Fruit fly (Drosophila melanogaster) whole organism, wandering third instar larva: Measurements from ENCODE around the gene sNPF.
A peak's percentile ranks its signal among the peaks of the same experiment; 100 is the strongest.

Experiments used
- Abd-B ChIP-seq: fragments of >200 bp; optimal IDR thresholded peaks from 2 replicates; lab custom pipeline; 2017; ENCODE audit warnings: missing biosample characterization, missing genetic modification characterization
- CG32264 ChIP-seq: fragments of 200-800 bp; sonication (Bioruptor generic); optimal IDR thresholded peaks from 2 replicates; lab custom pipeline; 2016; ENCODE audit warnings: missing biosample characterization, missing genetic modification characterization
- CG9705 ChIP-seq: fragments of 200-800 bp; sonication (Bioruptor generic); optimal IDR thresholded peaks from 2 replicates; lab custom pipeline; 2018; ENCODE audit warnings: missing biosample characterization, mild to moderate bottlenecking, missing genetic modification characterization
- CrebA ChIP-seq: fragments of 200-800 bp; sonication (Bioruptor generic); optimal IDR thresholded peaks from 2 replicates; lab custom pipeline; 2016; ENCODE audit warnings: missing biosample characterization, mild to moderate bottlenecking, missing genetic modification characterization, borderline replicate concordance
- Dfd ChIP-seq: fragments of >200 bp; optimal IDR thresholded peaks from 2 replicates; lab custom pipeline; 2017; ENCODE audit warnings: missing biosample characterization, missing genetic modification characterization
- Dif ChIP-seq: fragments of 200-275, 200-300 bp; sonication (Bioruptor generic); optimal IDR thresholded peaks from 2 replicates; lab custom pipeline; 2018; ENCODE audit warnings: missing biosample characterization, missing genetic modification characterization; ENCODE audit not compliant: partially characterized antibody
- GATAd ChIP-seq: sonication (Bioruptor generic); optimal IDR thresholded peaks from 2 replicates; lab custom pipeline; 2016; ENCODE audit warnings: missing biosample characterization, missing genetic modification characterization
- HLH106 ChIP-seq: fragments of 200-800 bp; optimal IDR thresholded peaks from 3 replicates; lab custom pipeline; 2019; ENCODE audit warnings: missing biosample characterization, mild to moderate bottlenecking, missing genetic modification characterization, moderate library complexity
- Hnf4 ChIP-seq: fragments of 200-800 bp; sonication (Bioruptor generic); optimal IDR thresholded peaks from 2 replicates; lab custom pipeline; 2016; ENCODE audit warnings: missing biosample characterization, mild to moderate bottlenecking, missing genetic modification characterization
- Hr78 ChIP-seq: fragments of >200 bp; optimal IDR thresholded peaks from 2 replicates; lab custom pipeline; 2017; ENCODE audit warnings: missing biosample characterization, missing genetic modification characterization
- Hr83 ChIP-seq: fragments of 200-300 bp; sonication (Bioruptor generic); optimal IDR thresholded peaks from 2 replicates; lab custom pipeline; 2016; ENCODE audit warnings: missing biosample characterization, mild to moderate bottlenecking, missing genetic modification characterization, moderate library complexity; ENCODE audit not compliant: poor library complexity, severe bottlenecking
- Jra ChIP-seq: sonication (Bioruptor generic); optimal IDR thresholded peaks from 2 replicates; lab custom pipeline; 2016; ENCODE audit warnings: missing biosample characterization, missing genetic modification characterization
- Mio ChIP-seq: sonication (Bioruptor generic); optimal IDR thresholded peaks from 2 replicates; lab custom pipeline; 2016; ENCODE audit warnings: missing biosample characterization, missing genetic modification characterization
- Myc ChIP-seq: fragments of >200 bp; optimal IDR thresholded peaks from 2 replicates; lab custom pipeline; 2017
- N ChIP-seq: fragments of >200 bp; optimal IDR thresholded peaks from 2 replicates; lab custom pipeline; 2018; ENCODE audit warnings: missing biosample characterization, missing external identifiers, missing genetic modification characterization
- OdsH ChIP-seq: fragments of 200-800 bp; sonication (Bioruptor generic); optimal IDR thresholded peaks from 2 replicates; lab custom pipeline; 2016; ENCODE audit warnings: missing biosample characterization, mild to moderate bottlenecking, missing genetic modification characterization
- Rel ChIP-seq, 2 experiments: fragments of 200-800 bp; sonication (Bioruptor generic) in 1 of 2; optimal IDR thresholded peaks; 2 replicates in 1 of 2; 3 replicates in 1 of 2; lab custom pipeline; 2016 to 2019; ENCODE audit warnings: mild to moderate bottlenecking in 2 of 2, missing biosample characterization in 2 of 2, missing genetic modification characterization in 2 of 2, moderate library complexity in 1 of 2
- Sp1 ChIP-seq: fragments of 200-800 bp; sonication (Bioruptor generic); optimal IDR thresholded peaks from 3 replicates; lab custom pipeline; 2019; ENCODE audit warnings: missing biosample characterization, mild to moderate bottlenecking, missing genetic modification characterization, moderate library complexity
- Vsx2 ChIP-seq: fragments of 200-300, 225-300 bp; sonication (Bioruptor generic); optimal IDR thresholded peaks from 2 replicates; lab custom pipeline; 2018; ENCODE audit warnings: missing biosample characterization, missing genetic modification characterization; ENCODE audit not compliant: partially characterized antibody
- br ChIP-seq: fragments of 200-800 bp; sonication (Bioruptor generic); optimal IDR thresholded peaks from 2 replicates; lab custom pipeline; 2016; ENCODE audit warnings: missing biosample characterization, missing genetic modification characterization
- brk ChIP-seq: fragments of 200-800 bp; sonication (Bioruptor generic); optimal IDR thresholded peaks from 2 replicates; lab custom pipeline; 2016; ENCODE audit warnings: missing biosample characterization, mild to moderate bottlenecking, missing genetic modification characterization
- dl ChIP-seq, 2 experiments: fragments of 175-275, 200-275 bp in 1 of 2; fragments of 200-275 bp in 1 of 2; sonication (Bioruptor generic); optimal IDR thresholded peaks; lab custom pipeline; 2018; ENCODE audit warnings: mild to moderate bottlenecking in 2 of 2, missing biosample characterization in 2 of 2, missing genetic modification characterization in 2 of 2, moderate library complexity in 2 of 2; ENCODE audit not compliant: partially characterized antibody in 2 of 2, insufficient read depth in 1 of 2
- dmrt93B ChIP-seq: fragments of 200-800 bp; sonication (Bioruptor generic); optimal IDR thresholded peaks from 2 replicates; lab custom pipeline; 2018; ENCODE audit warnings: missing biosample characterization, mild to moderate bottlenecking, missing genetic modification characterization
- dsf ChIP-seq: sonication (Bioruptor generic); optimal IDR thresholded peaks from 2 replicates; lab custom pipeline; 2016; ENCODE audit warnings: missing biosample characterization, missing genetic modification characterization, borderline replicate concordance
- ey ChIP-seq: fragments of 200-800 bp; sonication (Bioruptor generic); optimal IDR thresholded peaks from 2 replicates; lab custom pipeline; 2016; ENCODE audit warnings: missing biosample characterization, missing genetic modification characterization
- foxo ChIP-seq, 2 experiments: fragments of 200-800 bp; sonication (Bioruptor generic); optimal IDR thresholded peaks; 2 replicates in 1 of 2; 3 replicates in 1 of 2; lab custom pipeline; 2016 to 2017; ENCODE audit warnings: missing biosample characterization in 2 of 2, missing genetic modification characterization in 2 of 2
- fru ChIP-seq: fragments of 200-800 bp; sonication (Bioruptor generic); optimal IDR thresholded peaks from 3 replicates; lab custom pipeline; 2016; ENCODE audit warnings: missing biosample characterization, mild to moderate bottlenecking, missing genetic modification characterization
- h ChIP-seq: fragments of 200-800 bp; sonication (Bioruptor generic); optimal IDR thresholded peaks from 3 replicates; lab custom pipeline; 2016; ENCODE audit warnings: missing biosample characterization, mild to moderate bottlenecking, missing genetic modification characterization
- jim ChIP-seq: fragments of 175-275, 200-325 bp; sonication (Bioruptor generic); optimal IDR thresholded peaks from 2 replicates; lab custom pipeline; 2016; ENCODE audit warnings: missing biosample characterization, mild to moderate bottlenecking, missing genetic modification characterization
- lola ChIP-seq: fragments of >200 bp; optimal IDR thresholded peaks from 2 replicates; lab custom pipeline; 2017; ENCODE audit warnings: missing biosample characterization, missing genetic modification characterization
- pan ChIP-seq: fragments of >200 bp; optimal IDR thresholded peaks from 2 replicates; lab custom pipeline; 2017
- psq ChIP-seq: fragments of 200-800 bp; sonication (Bioruptor generic); optimal IDR thresholded peaks from 3 replicates; lab custom pipeline; 2017; ENCODE audit warnings: missing biosample characterization, mild to moderate bottlenecking, missing genetic modification characterization, moderate library complexity
- rgr ChIP-seq: fragments of 200-800 bp; sonication (Bioruptor generic); optimal IDR thresholded peaks from 3 replicates; lab custom pipeline; 2016; ENCODE audit warnings: missing biosample characterization, mild to moderate bottlenecking, missing genetic modification characterization
- sage ChIP-seq: fragments of 200-800 bp; sonication (Bioruptor generic); optimal IDR thresholded peaks from 2 replicates; lab custom pipeline; 2016; ENCODE audit warnings: missing biosample characterization, mild to moderate bottlenecking, missing genetic modification characterization
- sv ChIP-seq: fragments of 200-800 bp; sonication (Bioruptor generic); optimal IDR thresholded peaks from 3 replicates; lab custom pipeline; 2016; ENCODE audit warnings: missing biosample characterization, missing genetic modification characterization
- tai ChIP-seq: sonication (Bioruptor generic); optimal IDR thresholded peaks from 2 replicates; lab custom pipeline; 2016; ENCODE audit warnings: missing biosample characterization, missing genetic modification characterization
- usp ChIP-seq: fragments of >200 bp; optimal IDR thresholded peaks from 2 replicates; lab custom pipeline; 2017; ENCODE audit warnings: missing biosample characterization, missing genetic modification characterization
- woc ChIP-seq: sonication (Bioruptor generic); optimal IDR thresholded peaks from 2 replicates; lab custom pipeline; 2016; ENCODE audit warnings: missing biosample characterization, mild to moderate bottlenecking, missing genetic modification characterization

sNPF gene

dm6 chr2L:20026351-20026849 lies 1.3 kb upstream of the sNPF start:
- no peak for TF ChIP-seq Hr83 (GFP tag; lab: Kevin White, UChicago)

- TF ChIP-seq ey (no peak), CrebA (GFP tag; lab: Kevin White, UChicago) (no peak), CG32264 (GFP tag; lab: Kevin White, UChicago) (no peak)
These were observed 23.6 kb downstream of the sNPF start for dm6 chr2L:20051172-20051893.

- TF ChIP-seq Dfd (GFP tag; lab: Kevin White, UChicago) = peak; percentile 94
- TF ChIP-seq lola (GFP tag; lab: Kevin White, UChicago) = no peak
These were observed 29.7 kb downstream of the sNPF start for dm6 chr2L:20057391-20057790.

- TF ChIP-seq Myc (lab: Kevin White, UChicago) (peak; percentile 94), dl (GFP tag; optimal IDR thresholded peaks at IDR 0.05; lab: Kevin White, UChicago; ENCODE audit: insufficient read depth in 1 of 2, partially characterized antibody in 2 of 2) (no peak), jim (no peak), Hr83 (GFP tag; lab: Kevin White, UChicago) (no peak), lola (GFP tag; lab: Kevin White, UChicago) (no peak), psq (GFP tag; lab: Kevin White, UChicago) (peak; percentile 48), CG32264 (GFP tag; lab: Kevin White, UChicago) (no peak), HLH106 (tag; lab: Kevin White, UChicago) (peak; percentile 64), CrebA (GFP tag; lab: Kevin White, UChicago) (no peak), br (GFP tag; lab: Kevin White, UChicago) (peak; percentile 20), dmrt93B (GFP tag; lab: Kevin White, UChicago) (peak; percentile 45), ey (peak; percentile 37), Vsx2 (GFP tag; lab: Kevin White, UChicago) (no peak), Sp1 (GFP tag; lab: Kevin White, UChicago) (peak; percentile 41), usp (GFP tag; lab: Kevin White, UChicago) (no peak), Dfd (GFP tag; lab: Kevin White, UChicago) (no peak), Hr78 (no peak), N (GFP tag; lab: Kevin White, UChicago) (no peak), h (GFP tag; lab: Kevin White, UChicago) (peak; percentile 52), Abd-B (GFP tag; lab: Kevin White, UChicago) (no peak), Dif (GFP tag; lab: Kevin White, UChicago) (no peak), Jra (GFP tag; lab: Kevin White, UChicago) (peak; percentile 57), brk (no peak), pan (lab: Kevin White, UChicago) (no peak), Mio (GFP tag; lab: Kevin White, UChicago) (no peak), fru (GFP tag; lab: Kevin White, UChicago) (peak; percentile 62), GATAd (GFP tag; lab: Kevin White, UChicago) (peak; percentile 14), dsf (GFP tag; lab: Kevin White, UChicago) (peak; percentile 23), foxo (GFP tag; optimal IDR thresholded peaks at IDR 0.05; lab: Kevin White, UChicago) (peak in 1 of 2 experiments; percentile 70), Rel (GFP tag; optimal IDR thresholded peaks at IDR 0.05; lab: Kevin White, UChicago) (no peak), Rel (tag; optimal IDR thresholded peaks at IDR 0.05; lab: Kevin White, UChicago) (peak; percentile 31), rgr (GFP tag; lab: Kevin White, UChicago) (peak; percentile 44), Hnf4 (GFP tag; lab: Kevin White, UChicago) (no peak), OdsH (peak; percentile 16), woc (GFP tag; lab: Kevin White, UChicago) (peak; percentile 73), CG9705 (peak; percentile 44), sv (peak; percentile 65), sage (GFP tag; lab: Kevin White, UChicago) (no peak), tai (no peak)
These were observed 33.4 kb downstream of the sNPF start, which contains the start of the genes barr and lok for dm6 chr2L:20061018-20061657. barr (minus strand) TSS chr2L:20061370. lok (plus strand) TSS chr2L:20061422.
